Worm (Caenorhabditis elegans): ENCODE data around the gene E01G6.1.

E01G6.1 gene

DNA sequence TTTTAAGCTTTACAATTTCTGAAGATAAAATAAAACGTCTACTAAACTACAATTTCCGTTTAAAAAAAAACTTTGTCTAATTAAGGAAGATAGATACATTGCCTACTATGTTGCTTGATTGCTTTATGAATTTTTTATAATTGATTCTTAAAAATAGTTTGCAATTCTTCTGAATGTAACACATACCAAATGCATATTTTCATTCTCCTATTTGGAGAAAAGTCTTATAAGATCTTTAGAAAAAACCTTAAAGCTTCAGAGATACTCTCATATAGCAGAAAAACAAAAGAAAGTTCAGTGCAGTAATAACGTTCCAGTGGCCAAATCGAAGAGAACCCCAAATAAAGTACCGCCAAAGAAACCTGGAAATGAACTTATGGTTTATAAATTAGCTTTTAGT is 45.9 kb downstream of the E01G6.1 start, which contains the start of gene phf-32:
Gene phf-32 (plus strand): TSS at position 301 of the 400 bp plus-strand sequence.
- TF ChIP-seq ztf-6 (GFP tag; IDR thresholded peaks at IDR 0.05) (no peak), cebp-1 (GFP tag; IDR thresholded peaks at IDR 0.05) (no peak), cebp-1 (tag; optimal IDR thresholded peaks at IDR 0.05) (no peak), athp-1 (tag; optimal IDR thresholded peaks at IDR 0.05) (no peak), madf-6 (GFP tag; IDR thresholded peaks at IDR 0.05) (no peak), unc-62 (GFP tag; optimal IDR thresholded peaks at IDR 0.05) (no peak), mes-4 (tag; optimal IDR thresholded peaks at IDR 0.05) (no peak), T26A5.8 (tag; optimal IDR thresholded peaks at IDR 0.05) (no peak), rpc-1 (optimal IDR thresholded peaks at IDR 0.05) (no peak), rpc-1 (tag; optimal IDR thresholded peaks at IDR 0.05) (no peak), Y53G8AR.9 (GFP tag; conservative IDR thresholded peaks at IDR 0.05) (no peak), pbrm-1 (GFP tag; IDR thresholded peaks at IDR 0.05) (no peak), mxl-1 (tag; optimal IDR thresholded peaks at IDR 0.05) (no peak), mcd-1 (GFP tag; IDR thresholded peaks at IDR 0.05) (no peak), F10E7.11 (tag; optimal IDR thresholded peaks at IDR 0.05) (no peak), snpc-1.1 (tag; optimal IDR thresholded peaks at IDR 0.05; ENCODE audit: insufficient read depth) (no peak), repo-1 (tag; optimal IDR thresholded peaks at IDR 0.05) (no peak), B0035.1 (tag; optimal IDR thresholded peaks at IDR 0.05) (no peak), Y95B8A.8 (GFP tag; IDR thresholded peaks at IDR 0.05) (no peak)

DNA sequence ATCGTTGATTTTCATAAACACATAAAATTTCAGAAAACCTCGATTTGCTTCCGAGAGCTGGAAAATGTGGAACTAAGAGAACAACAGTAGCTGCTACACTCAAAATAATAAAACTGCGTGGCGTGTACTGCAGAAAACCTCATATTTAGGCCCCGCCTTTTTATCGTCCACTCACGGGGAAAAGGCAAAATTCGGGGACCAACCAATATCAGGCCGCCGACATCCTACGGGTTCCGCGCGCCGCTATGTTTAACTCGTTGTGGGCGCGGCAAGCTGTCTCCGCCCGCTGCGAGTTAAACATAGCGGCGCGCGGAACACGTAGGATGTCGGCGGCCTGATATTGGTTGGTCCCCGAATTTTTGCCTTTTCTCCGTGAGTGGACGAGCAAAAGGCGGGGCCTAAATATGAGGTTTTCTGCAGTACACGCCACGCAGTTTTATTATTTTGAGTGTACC is 47.4 kb downstream of the E01G6.1 start, which contains the start of gene F17A2.16:
Gene F17A2.16 (plus strand): TSS at position 405 of the 455 bp plus-strand sequence.
- peak; percentile 86 for TF ChIP-seq attf-6 (GFP tag; IDR thresholded peaks at IDR 0.05)

DNA sequence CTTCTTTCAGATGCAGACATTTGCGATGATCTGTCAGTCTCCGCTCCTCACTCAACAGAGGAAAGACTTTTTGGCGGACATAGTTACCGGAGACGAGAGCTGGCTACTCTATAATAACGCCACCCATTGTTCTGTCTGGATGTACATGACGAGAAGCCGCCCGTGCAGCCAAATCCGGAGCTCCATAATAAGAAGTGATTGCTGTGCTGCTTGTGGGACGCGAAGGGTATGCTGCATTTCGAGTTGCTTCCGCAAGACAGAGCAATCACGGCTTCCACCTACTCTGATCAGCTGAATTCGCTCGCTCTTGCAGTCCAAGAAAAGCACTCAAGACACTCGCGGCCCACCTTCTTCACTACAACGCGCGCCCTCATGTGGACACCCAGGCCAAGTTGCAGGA is 53.1 kb downstream of the E01G6.1 start:
- TF ChIP-seq mes-4 (tag; optimal IDR thresholded peaks at IDR 0.05): no peak
- TF ChIP-seq lin-54 (GFP tag; optimal IDR thresholded peaks at IDR 0.05): no peak
- no peak for TF ChIP-seq ztf-22 (GFP tag; optimal IDR thresholded peaks at IDR 0.05)
- no peak for TF ChIP-seq zfh-2 (GFP tag; conservative IDR thresholded peaks at IDR 0.05)
- TF ChIP-seq somi-1 (GFP tag; optimal IDR thresholded peaks at IDR 0.05): no peak
- TF ChIP-seq nhr-27 (tag; optimal IDR thresholded peaks at IDR 0.05): no peak
- TF ChIP-seq K11D2.4 (GFP tag; IDR thresholded peaks at IDR 0.05): peak; percentile 52; the same call in 1 of the 2 replicates
- TF ChIP-seq nhr-80 (tag; optimal IDR thresholded peaks at IDR 0.05): no peak
- no peak for TF ChIP-seq sdz-38 (tag; optimal IDR thresholded peaks at IDR 0.05)
- TF ChIP-seq ceh-40 (GFP tag; IDR thresholded peaks at IDR 0.05): no peak
- TF ChIP-seq tlf-1 (GFP tag; optimal IDR thresholded peaks at IDR 0.05): no peak
- peak; percentile 59; the same call in 1 of the 2 replicates for TF ChIP-seq bed-2 (GFP tag; IDR thresholded peaks at IDR 0.05)
- TF ChIP-seq C17E4.6 (GFP tag; IDR thresholded peaks at IDR 0.05): no peak
- peak; percentile 57; the same call in 1 of the 2 replicates for TF ChIP-seq lir-1 (GFP tag; conservative IDR thresholded peaks at IDR 0.05)
- TF ChIP-seq Y95B8A.8 (GFP tag; IDR thresholded peaks at IDR 0.05): no peak
- no peak for TF ChIP-seq egl-44 (GFP tag; IDR thresholded peaks at IDR 0.05)
- TF ChIP-seq akir-1 (GFP tag; optimal IDR thresholded peaks at IDR 0.05): no peak
- TF ChIP-seq ama-1 (optimal IDR thresholded peaks at IDR 0.05): no peak
- no peak for TF ChIP-seq ama-1 (GFP tag; optimal IDR thresholded peaks at IDR 0.05)
- TF ChIP-seq dox-1 (GFP tag; IDR thresholded peaks at IDR 0.05): no peak
- TF ChIP-seq bed-1 (GFP tag; IDR thresholded peaks at IDR 0.05): no peak
